Worm (Caenorhabditis elegans) whole organism, L4 larva: ENCODE results near the gene M163.1.

Experiments used
- F44E2.7 ChIP-seq: fragments of 200-800 bp; sonication (Bioruptor generic); IDR thresholded peaks from 2 replicates; pipeline ENCODE4 v2.1.2; 2022; ENCODE audit warnings: missing genetic modification characterization, missing compliant biosample characterization
- F49E8.2 ChIP-seq: sonication (generic microtip); optimal IDR thresholded peaks from 2 replicates; lab custom pipeline; 2016; ENCODE audit warnings: missing compliant biosample characterization, mild to moderate bottlenecking, missing genetic modification characterization, borderline replicate concordance
- Y105C5A.15 ChIP-seq: fragments of 200-800 bp; sonication (Bioruptor generic); IDR thresholded peaks from 2 replicates; pipeline ENCODE4 v1.3.6; 2022; ENCODE audit warnings: missing genetic modification characterization, missing compliant biosample characterization
- Y75B8A.6 ChIP-seq: fragments of 200-800 bp; sonication (Bioruptor generic); IDR thresholded peaks from 2 replicates; pipeline ENCODE4 v1.3.6; 2022; ENCODE audit warnings: missing genetic modification reagents, missing genetic modification characterization, missing compliant biosample characterization
- arid-1 ChIP-seq: fragments of 200-800 bp; sonication (Bioruptor generic); conservative IDR thresholded peaks from 2 replicates; pipeline ENCODE4 v1.3.6; 2022; ENCODE audit warnings: missing genetic modification reagents, missing genetic modification characterization, missing compliant biosample characterization
- ceh-44 ChIP-seq: fragments of 200-800 bp; sonication (Bioruptor generic); IDR thresholded peaks from 2 replicates; pipeline ENCODE4 v1.3.6; 2022; ENCODE audit warnings: missing genetic modification reagents, missing genetic modification characterization, missing compliant biosample characterization
- daf-16 ChIP-seq, 3 experiments: sonication (generic microtip); optimal IDR thresholded peaks; 2 replicates each; lab custom pipeline; 2016 to 2017; ENCODE audit warnings: missing genetic modification characterization in 3 of 3, missing genetic modification reagents in 3 of 3, mild to moderate bottlenecking in 2 of 3, missing compliant biosample characterization in 2 of 3, missing biosample characterization in 1 of 3, moderate library complexity in 1 of 3
- dmd-8 ChIP-seq: fragments of 200-800 bp; sonication (Bioruptor generic); IDR thresholded peaks from 2 replicates; pipeline ENCODE4 v1.3.6; 2022; ENCODE audit warnings: missing genetic modification characterization, missing compliant biosample characterization
- duxl-1 ChIP-seq: sonication (generic microtip); optimal IDR thresholded peaks from 2 replicates; lab custom pipeline; 2016; ENCODE audit warnings: mild to moderate bottlenecking, missing genetic modification characterization, moderate library complexity, missing compliant biosample characterization; ENCODE audit not compliant: poor library complexity
- gei-8 ChIP-seq: fragments of 200-800 bp; sonication (Bioruptor generic); optimal IDR thresholded peaks from 2 replicates; lab custom pipeline; 2018; ENCODE audit warnings: mild to moderate bottlenecking, missing genetic modification characterization, missing compliant biosample characterization
- hlh-30 ChIP-seq: sonication (generic microtip); optimal IDR thresholded peaks from 2 replicates; lab custom pipeline; 2017; ENCODE audit warnings: antibody characterized with exemption, mild to moderate bottlenecking, missing genetic modification characterization, missing compliant biosample characterization; ENCODE audit not compliant: insufficient read depth
- lin-1 ChIP-seq: fragments of 200-800 bp; sonication (Bioruptor generic); IDR thresholded peaks from 2 replicates; pipeline ENCODE4 v1.3.6; 2022; ENCODE audit warnings: missing genetic modification reagents, missing genetic modification characterization, missing compliant biosample characterization
- lin-13 ChIP-seq: fragments of 150-350 bp; optimal IDR thresholded peaks from 2 replicates; lab custom pipeline; 2014; ENCODE audit warnings: missing biosample characterization, missing genetic modification reagents, missing genetic modification characterization
- lin-29 ChIP-seq: fragments of 200-800 bp; sonication (Bioruptor generic); IDR thresholded peaks from 2 replicates; pipeline ENCODE4 v1.3.6; 2022; ENCODE audit warnings: missing genetic modification reagents, missing genetic modification characterization, missing compliant biosample characterization
- lin-39 ChIP-seq: fragments of 150-350 bp; optimal IDR thresholded peaks from 2 replicates; lab custom pipeline; 2014; ENCODE audit warnings: missing biosample characterization, missing genetic modification reagents, missing genetic modification characterization
- lsy-2 ChIP-seq, 2 experiments: fragments of 150-350 bp in 1 of 2; sonication (generic microtip) in 1 of 2; optimal IDR thresholded peaks; 2 replicates each; lab custom pipeline; 2014 to 2017; ENCODE audit warnings: missing biosample characterization in 2 of 2, missing genetic modification characterization in 2 of 2
- mdt-29 ChIP-seq: fragments of 200-800 bp; sonication (Bioruptor generic); IDR thresholded peaks from 2 replicates; pipeline ENCODE4 v1.3.6; 2022; ENCODE audit warnings: missing genetic modification reagents, missing genetic modification characterization, missing compliant biosample characterization
- mep-1 ChIP-seq: fragments of 150-350 bp; sonication (generic microtip); optimal IDR thresholded peaks from 3 replicates; lab custom pipeline; 2014; ENCODE audit warnings: missing biosample characterization, missing genetic modification characterization
- nhr-10 ChIP-seq: fragments of 150-350 bp; optimal IDR thresholded peaks from 2 replicates; lab custom pipeline; 2014; ENCODE audit warnings: missing biosample characterization, missing genetic modification characterization
- nhr-77 ChIP-seq: fragments of 150-350 bp; optimal IDR thresholded peaks from 2 replicates; lab custom pipeline; 2014; ENCODE audit warnings: missing biosample characterization, missing genetic modification characterization
- pha-4 ChIP-seq, 2 experiments: fragments of 150-350 bp in 1 of 2; fragments of 200-800 bp in 1 of 2; sonication (Bioruptor generic) in 1 of 2; IDR thresholded peaks in 1 of 2; optimal IDR thresholded peaks in 1 of 2; 2 replicates each; pipeline versions ENCODE4 v1.3.6 to Lab custom; 2014 to 2022; ENCODE audit warnings: missing genetic modification characterization in 2 of 2, missing genetic modification reagents in 2 of 2, missing biosample characterization in 1 of 2, missing compliant biosample characterization in 1 of 2
- pqm-1 ChIP-seq: sonication (generic microtip); optimal IDR thresholded peaks from 2 replicates; lab custom pipeline; 2017; ENCODE audit warnings: missing biosample characterization, missing genetic modification characterization
- skn-1 ChIP-seq: fragments of 150-350 bp; optimal IDR thresholded peaks from 2 replicates; lab custom pipeline; 2014; ENCODE audit warnings: missing biosample characterization, missing genetic modification characterization
- vab-7 ChIP-seq: fragments of 200-800 bp; sonication (Bioruptor generic); IDR thresholded peaks from 2 replicates; pipeline ENCODE4 v1.3.6; 2022; ENCODE audit warnings: missing genetic modification reagents, missing genetic modification characterization, missing compliant biosample characterization
- zag-1 ChIP-seq: fragments of 150-350 bp; optimal IDR thresholded peaks from 2 replicates; lab custom pipeline; 2014; ENCODE audit warnings: missing biosample characterization, missing genetic modification characterization
- zfp-3 ChIP-seq: fragments of 200-800 bp; sonication (Bioruptor generic); conservative IDR thresholded peaks from 2 replicates; pipeline ENCODE4 v1.3.6; 2022; ENCODE audit warnings: missing genetic modification reagents, missing genetic modification characterization, missing compliant biosample characterization
- zip-2 ChIP-seq: fragments of 150-350 bp; optimal IDR thresholded peaks from 2 replicates; lab custom pipeline; 2014; ENCODE audit warnings: missing biosample characterization, missing genetic modification characterization

The M163.1 gene

ce11 chrX:14460412-14460811, 43.2 kb downstream of the M163.1 start, which contains the start of gene Y66C5A.2:
Gene Y66C5A.2 (plus strand): TSS chrX:14460712.
- TF ChIP-seq lin-13 (GFP tag; lab: Kevin White, UChicago) (no peak), vab-7 (no peak), F49E8.2 (tag; lab: Kevin White, UChicago) (no peak), hlh-30 (tag; lab: Kevin White, UChicago) (no peak), zag-1 (tag; lab: Kevin White, UChicago) (no peak), ceh-44 (GFP tag; lab: Robert Waterston, UW) (no peak), nhr-10 (tag; lab: Kevin White, UChicago) (no peak), gei-8 (no peak), arid-1 (GFP tag; lab: Robert Waterston, UW) (no peak), mdt-29 (GFP tag; lab: Robert Waterston, UW) (no peak), F44E2.7 (no peak), zip-2 (tag; lab: Kevin White, UChicago) (no peak)
- TF ChIP-seq, all 104 proteins: peak for 0

- no peak for TF ChIP-seq skn-1 (tag; lab: Kevin White, UChicago)
- no peak for TF ChIP-seq lin-39
- TF ChIP-seq ceh-44 (GFP tag; lab: Robert Waterston, UW) = no peak
- TF ChIP-seq zfp-3 (GFP tag; lab: Robert Waterston, UW) = no peak
- TF ChIP-seq dmd-8 = no peak
- no peak for TF ChIP-seq nhr-77 (tag; lab: Kevin White, UChicago)
- no peak for TF ChIP-seq lin-1
- TF ChIP-seq pha-4 (GFP tag; IDR thresholded peaks at IDR 0.05; lab: Robert Waterston, UW) = no peak
- no peak for TF ChIP-seq pha-4 (tag; optimal IDR thresholded peaks at IDR 0.05; lab: Kevin White, UChicago)
- no peak for TF ChIP-seq lin-29 (GFP tag; lab: Robert Waterston, UW)
- TF ChIP-seq, all 104 proteins: peak for 0
Observed at ce11 chrX:14455419-14455818, 48.2 kb downstream of the M163.1 start, which contains the start of gene Y66C5A.1. Gene Y66C5A.1 (minus strand): TSS chrX:14455519.

- TF ChIP-seq daf-16 (GFP tag; optimal IDR thresholded peaks at IDR 0.05; lab: Kevin White, UChicago) (peak in 1 of 2 experiments; percentile 26), daf-16 (tag; optimal IDR thresholded peaks at IDR 0.05; lab: Kevin White, UChicago) (no peak), duxl-1 (tag; lab: Kevin White, UChicago) (no peak), lsy-2 (tag; optimal IDR thresholded peaks at IDR 0.05; lab: Kevin White, UChicago) (no peak), pqm-1 (tag; lab: Kevin White, UChicago) (no peak), mep-1 (tag; lab: Kevin White, UChicago) (no peak), Y105C5A.15 (GFP tag; lab: Robert Waterston, UW) (no peak), Y75B8A.6 (GFP tag; lab: Robert Waterston, UW) (no peak)
- TF ChIP-seq, all 104 proteins: peak for 1
Observed at ce11 chrX:14453735-14454134, 49.9 kb downstream of the M163.1 start, which contains the start of gene F23D12.7. Gene F23D12.7 (minus strand): TSS chrX:14453835.
